Worm (Caenorhabditis elegans): ENCODE measurements around the gene zig-11.

DNA sequence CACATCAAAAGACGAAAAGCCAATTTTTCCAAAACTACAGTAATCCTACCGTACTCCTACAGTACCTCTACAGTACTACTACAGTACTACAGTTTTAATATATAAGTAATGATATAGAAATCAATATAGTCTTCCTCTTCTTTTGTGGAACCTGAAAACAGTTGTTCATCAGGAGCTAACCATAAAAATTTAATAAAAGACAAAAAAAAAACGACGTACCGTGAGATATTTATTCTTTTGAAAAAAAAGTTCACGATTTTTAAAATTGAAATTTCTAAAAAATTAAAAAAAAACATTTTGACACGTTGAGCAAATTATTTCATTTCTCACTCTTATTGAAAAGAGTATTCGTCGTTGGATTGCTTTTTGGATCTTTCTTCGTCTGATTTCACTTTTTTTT, 18.4 kb upstream of the zig-11 start, which contains the start of gene Y32G9A.3:
- TF ChIP-seq pax-1 (tag; optimal IDR thresholded peaks at IDR 0.05) (no peak), nfya-1 (tag; optimal IDR thresholded peaks at IDR 0.05) (no peak), nhr-11 (tag; optimal IDR thresholded peaks at IDR 0.05) (no peak), pha-2 (tag; optimal IDR thresholded peaks at IDR 0.05) (no peak), eyg-1 (tag; optimal IDR thresholded peaks at IDR 0.05) (no peak)
